Fruit fly (Drosophila melanogaster) whole organism, prepupa: ENCODE results near the gene CG12992.

ENCODE experiments used
- Blimp-1 ChIP-seq: fragments of 200-800 bp; sonication (Bioruptor generic); optimal IDR thresholded peaks from 3 replicates; lab custom pipeline; 2017; ENCODE audit warnings: missing biosample characterization, missing genetic modification characterization, mild to moderate bottlenecking, moderate library complexity, missing genetic modification reagents
- CG10631 ChIP-seq: fragments of 200-800 bp; sonication (Bioruptor generic); optimal IDR thresholded peaks from 2 replicates; lab custom pipeline; 2016; ENCODE audit warnings: missing biosample characterization, missing genetic modification characterization
- CG10669 ChIP-seq: fragments of 200-800 bp; sonication (Bioruptor generic); optimal IDR thresholded peaks from 3 replicates; lab custom pipeline; 2018; ENCODE audit warnings: missing biosample characterization, mild to moderate bottlenecking, missing genetic modification characterization, moderate library complexity
- CG11762 ChIP-seq: fragments of 200-800 bp; sonication (Bioruptor generic); optimal IDR thresholded peaks from 3 replicates; lab custom pipeline; 2016; ENCODE audit warnings: missing biosample characterization, missing genetic modification characterization; ENCODE audit not compliant: insufficient read depth
- CG11902 ChIP-seq: fragments of 200-800 bp; sonication (Bioruptor generic); optimal IDR thresholded peaks from 3 replicates; lab custom pipeline; 2016; ENCODE audit warnings: missing biosample characterization, missing genetic modification characterization
- CG15336 ChIP-seq: fragments of 200-800 bp; sonication (Bioruptor generic); IDR thresholded peaks from 2 replicates; pipeline ENCODE4 v1.3.6; 2022; ENCODE audit warnings: missing biosample characterization, missing genetic modification characterization
- CG1621 ChIP-seq: fragments of 200-800 bp; sonication (Bioruptor generic); optimal IDR thresholded peaks from 3 replicates; lab custom pipeline; 2018; ENCODE audit warnings: missing biosample characterization, mild to moderate bottlenecking, missing genetic modification characterization
- CG3032 ChIP-seq: fragments of 200-800 bp; optimal IDR thresholded peaks from 2 replicates; lab custom pipeline; 2019; ENCODE audit warnings: missing biosample characterization, mild to moderate bottlenecking, missing genetic modification characterization, moderate library complexity
- CG34406 ChIP-seq: fragments of 200-800 bp; sonication (Bioruptor generic); optimal IDR thresholded peaks from 3 replicates; lab custom pipeline; 2016; ENCODE audit warnings: missing biosample characterization, missing genetic modification characterization
- CG3919 ChIP-seq: fragments of 200-800 bp; sonication (Bioruptor generic); optimal IDR thresholded peaks from 3 replicates; lab custom pipeline; 2016; ENCODE audit warnings: missing biosample characterization, missing genetic modification characterization
- CG4318 ChIP-seq: fragments of 200-800 bp; sonication (Bioruptor generic); optimal IDR thresholded peaks from 3 replicates; lab custom pipeline; 2017; ENCODE audit warnings: missing biosample characterization, mild to moderate bottlenecking, missing genetic modification characterization
- CG6163 ChIP-seq: fragments of 200-800 bp; sonication (Bioruptor generic); IDR thresholded peaks from 3 replicates; pipeline ENCODE4 v1.3.6; 2022; ENCODE audit warnings: missing biosample characterization, missing genetic modification characterization
- CG6276 ChIP-seq: fragments of 200-800 bp; sonication (Bioruptor generic); optimal IDR thresholded peaks from 2 replicates; lab custom pipeline; 2017; ENCODE audit warnings: missing biosample characterization, mild to moderate bottlenecking, missing genetic modification characterization
- CG6792 ChIP-seq: fragments of 200-800 bp; sonication (Bioruptor generic); optimal IDR thresholded peaks from 3 replicates; lab custom pipeline; 2016; ENCODE audit warnings: missing biosample characterization, missing genetic modification characterization
- CG9139 ChIP-seq: fragments of 200-800 bp; sonication (Bioruptor generic); optimal IDR thresholded peaks from 3 replicates; lab custom pipeline; 2017; ENCODE audit warnings: missing biosample characterization, mild to moderate bottlenecking, missing genetic modification characterization
- Eip75B ChIP-seq: fragments of 200-800 bp; sonication (Bioruptor generic); optimal IDR thresholded peaks from 3 replicates; lab custom pipeline; 2016; ENCODE audit warnings: missing biosample characterization, missing genetic modification characterization
- Eip78C ChIP-seq: fragments of 200-800 bp; sonication (Bioruptor generic); peaks from one replicate; lab custom pipeline; 2016; ENCODE audit warnings: missing biosample characterization, missing genetic modification characterization
- Ets21C ChIP-seq: fragments of 200-800 bp; sonication (Bioruptor generic); optimal IDR thresholded peaks from 3 replicates; lab custom pipeline; 2016; ENCODE audit warnings: missing biosample characterization, missing genetic modification characterization
- Ets96B ChIP-seq: fragments of 200-800 bp; optimal IDR thresholded peaks from 2 replicates; lab custom pipeline; 2019; ENCODE audit warnings: missing biosample characterization, mild to moderate bottlenecking, missing genetic modification characterization, moderate library complexity
- Gug ChIP-seq: fragments of 200-800 bp; sonication (Bioruptor generic); IDR thresholded peaks from 2 replicates; pipeline ENCODE4 v1.3.6; 2022; ENCODE audit warnings: missing biosample characterization, missing genetic modification characterization
- Hr38 ChIP-seq: sonication (Bioruptor generic); optimal IDR thresholded peaks from 2 replicates; lab custom pipeline; 2016; ENCODE audit warnings: missing biosample characterization, missing genetic modification characterization
- Hr39 ChIP-seq: fragments of 200-800 bp; sonication (Bioruptor generic); optimal IDR thresholded peaks from 2 replicates; lab custom pipeline; 2016; ENCODE audit warnings: missing biosample characterization, missing genetic modification characterization
- Hr4 ChIP-seq: fragments of 200-800 bp; sonication (Bioruptor generic); optimal IDR thresholded peaks from 3 replicates; lab custom pipeline; 2016; ENCODE audit warnings: missing biosample characterization, missing genetic modification characterization
- Lpt ChIP-seq: fragments of 200-800 bp; sonication (Bioruptor generic); optimal IDR thresholded peaks from 3 replicates; lab custom pipeline; 2016; ENCODE audit warnings: missing biosample characterization, missing genetic modification characterization
- Met ChIP-seq: fragments of 200-800 bp; sonication (Bioruptor generic); optimal IDR thresholded peaks from 3 replicates; lab custom pipeline; 2016; ENCODE audit warnings: missing biosample characterization, missing genetic modification characterization
- OdsH ChIP-seq: fragments of 200-800 bp; sonication (Bioruptor generic); optimal IDR thresholded peaks from 3 replicates; lab custom pipeline; 2016; ENCODE audit warnings: missing biosample characterization, missing genetic modification characterization
- Smox ChIP-seq: fragments of 200-800 bp; sonication (Bioruptor generic); optimal IDR thresholded peaks from 3 replicates; lab custom pipeline; 2016; ENCODE audit warnings: missing biosample characterization, missing genetic modification characterization
- Sox102F ChIP-seq: fragments of 200-800 bp; sonication (Bioruptor generic); optimal IDR thresholded peaks from 2 replicates; lab custom pipeline; 2016; ENCODE audit warnings: missing biosample characterization, mild to moderate bottlenecking, missing genetic modification characterization
- achi ChIP-seq: fragments of 200-800 bp; sonication (Bioruptor generic); optimal IDR thresholded peaks from 3 replicates; lab custom pipeline; 2016; ENCODE audit warnings: missing biosample characterization, missing genetic modification characterization
- acj6 ChIP-seq: fragments of 200-800 bp; sonication (Bioruptor generic); optimal IDR thresholded peaks from 3 replicates; lab custom pipeline; 2016; ENCODE audit warnings: missing biosample characterization, missing genetic modification characterization
- cyc ChIP-seq: fragments of 200-800 bp; sonication (Bioruptor generic); optimal IDR thresholded peaks from 3 replicates; lab custom pipeline; 2016; ENCODE audit warnings: missing biosample characterization, missing genetic modification characterization
- dac ChIP-seq: fragments of 200-800 bp; sonication (Bioruptor generic); optimal IDR thresholded peaks from 2 replicates; lab custom pipeline; 2017; ENCODE audit warnings: missing biosample characterization, mild to moderate bottlenecking, missing genetic modification characterization
- dsx ChIP-seq: fragments of 200-800 bp; optimal IDR thresholded peaks from 3 replicates; lab custom pipeline; 2019; ENCODE audit warnings: missing biosample characterization, mild to moderate bottlenecking, missing genetic modification characterization, moderate library complexity; ENCODE audit not compliant: poor library complexity, severe bottlenecking
- eg ChIP-seq: fragments of 200-800 bp; sonication (Bioruptor generic); IDR thresholded peaks from 3 replicates; pipeline ENCODE4 v1.3.6; 2022; ENCODE audit warnings: missing biosample characterization, missing genetic modification characterization
- esn ChIP-seq: fragments of 200-800 bp; sonication (Bioruptor generic); optimal IDR thresholded peaks from 2 replicates; lab custom pipeline; 2016; ENCODE audit warnings: missing biosample characterization, mild to moderate bottlenecking, missing genetic modification characterization, moderate library complexity
- fd59A ChIP-seq: fragments of 200-800 bp; sonication (Bioruptor generic); optimal IDR thresholded peaks from 2 replicates; lab custom pipeline; 2017; ENCODE audit warnings: missing biosample characterization, mild to moderate bottlenecking, missing genetic modification characterization, missing genetic modification reagents
- fkh ChIP-seq: fragments of 200-800 bp; sonication (Bioruptor generic); optimal IDR thresholded peaks from 3 replicates; lab custom pipeline; 2017; ENCODE audit warnings: missing biosample characterization, mild to moderate bottlenecking, missing genetic modification characterization, moderate library complexity
- lz ChIP-seq: fragments of 200-800 bp; sonication (Bioruptor generic); optimal IDR thresholded peaks from 3 replicates; lab custom pipeline; 2016; ENCODE audit warnings: missing biosample characterization, missing genetic modification characterization
- pdm3 ChIP-seq: fragments of 200-800 bp; sonication (Bioruptor generic); optimal IDR thresholded peaks from 3 replicates; lab custom pipeline; 2016; ENCODE audit warnings: missing biosample characterization, missing genetic modification characterization
- salr ChIP-seq, 2 experiments: fragments of 200-800 bp; sonication (Bioruptor generic); optimal IDR thresholded peaks; 3 replicates each; lab custom pipeline; 2016 to 2018; ENCODE audit warnings: missing biosample characterization in 2 of 2, missing genetic modification characterization in 2 of 2, mild to moderate bottlenecking in 1 of 2
- spab ChIP-seq: fragments of 200-800 bp; sonication (Bioruptor generic); optimal IDR thresholded peaks from 2 replicates; lab custom pipeline; 2017; ENCODE audit warnings: missing biosample characterization, mild to moderate bottlenecking, missing genetic modification characterization, missing genetic modification reagents
- ss ChIP-seq, 2 experiments: fragments of 200-800 bp; sonication (Bioruptor generic); optimal IDR thresholded peaks; 2 replicates in 1 of 2; 3 replicates in 1 of 2; lab custom pipeline; 2017 to 2018; ENCODE audit warnings: mild to moderate bottlenecking in 2 of 2, missing biosample characterization in 2 of 2, missing genetic modification characterization in 2 of 2, moderate library complexity in 1 of 2
- svp ChIP-seq: fragments of 200-800 bp; sonication (Bioruptor generic); peaks from one replicate; lab custom pipeline; 2016; ENCODE audit warnings: missing biosample characterization, missing genetic modification characterization
- topi ChIP-seq: fragments of 200-800 bp; sonication (Bioruptor generic); optimal IDR thresholded peaks from 3 replicates; lab custom pipeline; 2016; ENCODE audit warnings: missing biosample characterization, missing genetic modification characterization

Gene CG12992

dm6 chrX:17588134-17588533 is 531 bp upstream of the CG12992 start (continued):
- TF ChIP-seq CG6792 (GFP tag; lab: Kevin White, UChicago), result peak; percentile 32
- no peak for TF ChIP-seq CG4318 (GFP tag; lab: Kevin White, UChicago)
- peak; percentile 11 for TF ChIP-seq CG6276 (GFP tag; lab: Kevin White, UChicago)

DNA sequence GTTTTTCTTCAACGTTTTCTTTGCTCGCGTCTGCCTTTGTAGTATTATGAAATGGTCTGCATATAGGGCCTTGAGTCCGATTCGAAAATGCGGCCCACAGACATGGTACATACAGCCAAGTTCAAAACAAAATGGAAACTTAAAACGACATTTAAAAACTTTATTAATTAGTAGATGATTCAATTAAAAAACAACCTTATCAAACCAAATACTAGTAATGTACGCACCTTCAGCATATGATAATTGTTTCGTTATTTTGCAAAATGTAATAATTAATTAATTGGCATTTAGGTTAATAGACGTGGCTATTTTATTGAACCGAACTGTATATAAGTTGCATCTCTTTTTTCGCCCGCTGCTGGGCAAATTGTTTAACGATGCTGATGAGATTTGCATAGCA is 6.1 kb downstream of the CG12992 start:
- TF ChIP-seq CG10631 (GFP tag; lab: Kevin White, UChicago), result peak; percentile 23
- peak; percentile 47; the same call in 1 of the 3 replicates for TF ChIP-seq CG6163
- TF ChIP-seq Gug (GFP tag; lab: Robert Waterston, UW), result no peak
- peak; percentile 5 for TF ChIP-seq topi (GFP tag; lab: Kevin White, UChicago)
- TF ChIP-seq Ets96B (tag; lab: Kevin White, UChicago), result peak; percentile 20
- TF ChIP-seq CG15336 (GFP tag; lab: Robert Waterston, UW), result peak; percentile 60
- no peak for TF ChIP-seq Hr39 (GFP tag; lab: Kevin White, UChicago)
- peak in 1 of 2 experiments; percentile 19 for TF ChIP-seq ss (GFP tag; optimal IDR thresholded peaks at IDR 0.05; lab: Kevin White, UChicago)
- no peak for TF ChIP-seq Smox (GFP tag; lab: Kevin White, UChicago)
- peak; percentile 18 for TF ChIP-seq CG3919
- TF ChIP-seq CG3032 (tag; lab: Kevin White, UChicago), result peak; percentile 16
- TF ChIP-seq lz (GFP tag; lab: Kevin White, UChicago), result no peak
- peak; percentile 62 for TF ChIP-seq svp (GFP tag; lab: Kevin White, UChicago)
- TF ChIP-seq Eip78C (GFP tag; lab: Kevin White, UChicago), result peak; percentile 82
- peak; percentile 23 for TF ChIP-seq CG10669 (GFP tag; lab: Kevin White, UChicago)
- peak; percentile 38 for TF ChIP-seq dsx (GFP tag; lab: Kevin White, UChicago)
- peak; percentile 16 for TF ChIP-seq pdm3 (GFP tag; lab: Kevin White, UChicago)
- 0 out of 3 replicates have a peak, but pooled peaks have one; percentile 30 for TF ChIP-seq eg (GFP tag; lab: Robert Waterston, UW)

- TF ChIP-seq esn (GFP tag; lab: Kevin White, UChicago) (peak; percentile 88), dsx (GFP tag; lab: Kevin White, UChicago) (peak; percentile 67), CG9139 (GFP tag; lab: Kevin White, UChicago) (peak; percentile 55), Blimp-1 (GFP tag; lab: Kevin White, UChicago) (peak; percentile 42), CG10669 (GFP tag; lab: Kevin White, UChicago) (peak; percentile 76), CG6792 (GFP tag; lab: Kevin White, UChicago) (peak; percentile 80), acj6 (GFP tag; lab: Kevin White, UChicago) (peak; percentile 80), Lpt (peak; percentile 15), salr (GFP tag; optimal IDR thresholded peaks at IDR 0.05; lab: Kevin White, UChicago) (peak; percentile 42), ss (GFP tag; optimal IDR thresholded peaks at IDR 0.05; lab: Kevin White, UChicago) (peak; percentile 29 to 73), Hr39 (GFP tag; lab: Kevin White, UChicago) (peak; percentile 69), CG15336 (GFP tag; lab: Robert Waterston, UW) (peak; percentile 75), dac (GFP tag; lab: Kevin White, UChicago) (peak; percentile 17), Eip75B (GFP tag; lab: Kevin White, UChicago) (peak; percentile 77), CG1621 (tag; lab: Kevin White, UChicago) (peak; percentile 23), Hr4 (GFP tag; lab: Kevin White, UChicago) (peak; percentile 55), Sox102F (GFP tag; lab: Kevin White, UChicago) (peak; percentile 80), CG10631 (GFP tag; lab: Kevin White, UChicago) (peak; percentile 82), topi (GFP tag; lab: Kevin White, UChicago) (peak; percentile 84), CG3919 (peak; percentile 83), svp (GFP tag; lab: Kevin White, UChicago) (peak; percentile 91), CG34406 (GFP tag; lab: Kevin White, UChicago) (peak; percentile 79), achi (GFP tag; lab: Kevin White, UChicago) (peak; percentile 76), CG11902 (peak; percentile 73), Gug (GFP tag; lab: Robert Waterston, UW) (peak; percentile 50; the same call in 1 of the 2 replicates), CG4318 (GFP tag; lab: Kevin White, UChicago) (peak; percentile 31), Met (GFP tag; lab: Kevin White, UChicago) (peak; percentile 88), cyc (GFP tag; lab: Kevin White, UChicago) (peak; percentile 80), eg (GFP tag; lab: Robert Waterston, UW) (peak; percentile 80), fd59A (GFP tag; lab: Kevin White, UChicago) (peak; percentile 23), Smox (GFP tag; lab: Kevin White, UChicago) (peak; percentile 81), OdsH (GFP tag; lab: Kevin White, UChicago) (peak; percentile 85), fkh (GFP tag; lab: Kevin White, UChicago) (no peak), Ets21C (GFP tag; lab: Kevin White, UChicago) (peak; percentile 53), Hr38 (GFP tag; lab: Kevin White, UChicago) (no peak), Eip78C (GFP tag; lab: Kevin White, UChicago) (peak; percentile 95), spab (GFP tag; lab: Kevin White, UChicago) (peak; percentile 21), CG11762 (GFP tag; lab: Kevin White, UChicago) (peak; percentile 51)
Observed at dm6 chrX:17595822-17596221, 7.2 kb downstream of the CG12992 start.
